Worm (Caenorhabditis elegans) whole organism, mixed stage, embryonic: ENCODE results near the gene elo-8.

Experiments used
- M03D4.4 ChIP-seq: sonication (generic microtip); optimal IDR thresholded peaks from 2 replicates; lab custom pipeline; 2017; ENCODE audit warnings: mild to moderate bottlenecking, missing genetic modification characterization, missing compliant biosample characterization
- bed-3 ChIP-seq: fragments of 200-800 bp; sonication (Bioruptor generic); optimal IDR thresholded peaks from 3 replicates; lab custom pipeline; 2018; ENCODE audit warnings: mild to moderate bottlenecking, missing genetic modification characterization, moderate library complexity, missing compliant biosample characterization
- blmp-1 ChIP-seq: fragments of 150-350 bp; optimal IDR thresholded peaks from 2 replicates; lab custom pipeline; 2014; ENCODE audit warnings: missing biosample characterization, missing genetic modification characterization
- ceh-39 ChIP-seq: fragments of 150-350 bp; optimal IDR thresholded peaks from 2 replicates; lab custom pipeline; 2014; ENCODE audit warnings: missing biosample characterization, missing genetic modification characterization
- ceh-43 ChIP-seq: fragments of 200-800 bp; sonication (Bioruptor generic); optimal IDR thresholded peaks from 2 replicates; lab custom pipeline; 2018; ENCODE audit warnings: mild to moderate bottlenecking, missing genetic modification characterization, moderate library complexity, missing compliant biosample characterization
- ceh-83 ChIP-seq: fragments of 200-800 bp; sonication (Bioruptor generic); optimal IDR thresholded peaks from 2 replicates; lab custom pipeline; 2018; ENCODE audit warnings: mild to moderate bottlenecking, missing genetic modification characterization, missing compliant biosample characterization
- ces-1 ChIP-seq: fragments of 150-350 bp; optimal IDR thresholded peaks from 2 replicates; lab custom pipeline; 2014; ENCODE audit warnings: missing biosample characterization, missing genetic modification reagents, missing genetic modification characterization
- drap-1 ChIP-seq: fragments of 200-800 bp; sonication (Bioruptor generic); optimal IDR thresholded peaks from 3 replicates; lab custom pipeline; 2018; ENCODE audit warnings: mild to moderate bottlenecking, missing genetic modification characterization, missing compliant biosample characterization
- elt-1 ChIP-seq: sonication (generic microtip); optimal IDR thresholded peaks from 2 replicates; lab custom pipeline; 2017; ENCODE audit warnings: missing genetic modification characterization, mild to moderate bottlenecking, missing compliant biosample characterization, antibody characterized with exemption, moderate library complexity, borderline replicate concordance; ENCODE audit not compliant: insufficient read depth
- elt-3 ChIP-seq: fragments of 150-350 bp; optimal IDR thresholded peaks from 2 replicates; lab custom pipeline; 2014; ENCODE audit warnings: missing biosample characterization, missing genetic modification characterization
- flh-1 ChIP-seq: fragments of 200-800 bp; sonication (Bioruptor generic); optimal IDR thresholded peaks from 2 replicates; lab custom pipeline; 2018; ENCODE audit warnings: mild to moderate bottlenecking, missing genetic modification characterization, moderate library complexity, missing compliant biosample characterization
- ham-2 ChIP-seq: fragments of 200-800 bp; sonication (Bioruptor generic); optimal IDR thresholded peaks from 2 replicates; lab custom pipeline; 2018; ENCODE audit warnings: mild to moderate bottlenecking, missing genetic modification characterization, missing compliant biosample characterization
- hlh-1 ChIP-seq: fragments of 150-350 bp; optimal IDR thresholded peaks from 2 replicates; lab custom pipeline; 2014; ENCODE audit warnings: missing biosample characterization, missing genetic modification reagents, missing genetic modification characterization
- lin-13 ChIP-seq: fragments of 150-350 bp; optimal IDR thresholded peaks from 2 replicates; lab custom pipeline; 2014; ENCODE audit warnings: missing biosample characterization, missing genetic modification characterization
- lin-32 ChIP-seq: fragments of 200-800 bp; sonication (Bioruptor generic); optimal IDR thresholded peaks from 2 replicates; lab custom pipeline; 2018; ENCODE audit warnings: mild to moderate bottlenecking, missing genetic modification characterization, missing compliant biosample characterization
- lsy-2 ChIP-seq: fragments of 150-350 bp; optimal IDR thresholded peaks from 2 replicates; lab custom pipeline; 2014; ENCODE audit warnings: missing biosample characterization, missing genetic modification characterization
- mab-5 ChIP-seq: fragments of 150-350 bp; optimal IDR thresholded peaks from 2 replicates; lab custom pipeline; 2014; ENCODE audit warnings: missing biosample characterization, missing genetic modification characterization
- mep-1 ChIP-seq: fragments of 150-350 bp; optimal IDR thresholded peaks from 2 replicates; lab custom pipeline; 2017; ENCODE audit warnings: missing biosample characterization, missing genetic modification reagents, missing genetic modification characterization, inconsistent platforms
- mls-2 ChIP-seq: sonication (generic microtip); optimal IDR thresholded peaks from 2 replicates; lab custom pipeline; 2016; ENCODE audit warnings: mild to moderate bottlenecking, missing genetic modification characterization, moderate library complexity, missing compliant biosample characterization
- nhr-12 ChIP-seq: fragments of 150-350 bp; optimal IDR thresholded peaks from 2 replicates; lab custom pipeline; 2014; ENCODE audit warnings: missing biosample characterization, missing genetic modification characterization
- nhr-2 ChIP-seq: fragments of 150-350 bp; optimal IDR thresholded peaks from 2 replicates; lab custom pipeline; 2014; ENCODE audit warnings: missing biosample characterization, missing genetic modification characterization
- nhr-237 ChIP-seq: fragments of 150-350 bp; optimal IDR thresholded peaks from 2 replicates; lab custom pipeline; 2014; ENCODE audit warnings: missing biosample characterization, missing genetic modification characterization
- nhr-28 ChIP-seq: fragments of 150-350 bp; optimal IDR thresholded peaks from 2 replicates; lab custom pipeline; 2014; ENCODE audit warnings: missing biosample characterization, missing genetic modification characterization
- pha-4 ChIP-seq: fragments of 150-350 bp; optimal IDR thresholded peaks from 2 replicates; lab custom pipeline; 2018; ENCODE audit warnings: missing biosample characterization, missing genetic modification reagents, missing genetic modification characterization
- sem-2 ChIP-seq: fragments of 200-800 bp; sonication (Bioruptor generic); optimal IDR thresholded peaks from 2 replicates; lab custom pipeline; 2018; ENCODE audit warnings: mild to moderate bottlenecking, missing genetic modification characterization, missing compliant biosample characterization
- snpc-4 ChIP-seq: fragments of 150-350 bp; optimal IDR thresholded peaks from 2 replicates; lab custom pipeline; 2014; ENCODE audit warnings: missing biosample characterization, missing genetic modification characterization
- tbx-8 ChIP-seq: fragments of 200-800 bp; sonication (Bioruptor generic); optimal IDR thresholded peaks from 2 replicates; lab custom pipeline; 2018; ENCODE audit warnings: mild to moderate bottlenecking, missing genetic modification characterization, moderate library complexity, missing compliant biosample characterization
- unc-120 ChIP-seq: sonication (generic microtip); optimal IDR thresholded peaks from 2 replicates; lab custom pipeline; 2017; ENCODE audit warnings: missing genetic modification characterization, missing compliant biosample characterization; ENCODE audit not compliant: poor library complexity, severe bottlenecking
- unc-39 ChIP-seq: fragments of 150-350 bp; optimal IDR thresholded peaks from 2 replicates; lab custom pipeline; 2014; ENCODE audit warnings: missing biosample characterization, missing genetic modification characterization
- unc-62 ChIP-seq: fragments of 150-350 bp; optimal IDR thresholded peaks from 2 replicates; lab custom pipeline; 2014; ENCODE audit warnings: missing biosample characterization, missing genetic modification reagents, missing genetic modification characterization
- zip-8 ChIP-seq: fragments of 150-350 bp; optimal IDR thresholded peaks from 2 replicates; lab custom pipeline; 2014; ENCODE audit warnings: missing biosample characterization, missing genetic modification characterization
- ztf-11 ChIP-seq: fragments of 150-350 bp; optimal IDR thresholded peaks from 2 replicates; lab custom pipeline; 2014; ENCODE audit warnings: missing biosample characterization, missing genetic modification characterization

The elo-8 gene

ce11 chrIII:11231969-11232368 lies at the start of gene elo-8:
elo-8 (minus strand) TSS chrIII:11232069.
- TF ChIP-seq elt-3 (tag; lab: Kevin White, UChicago) (no peak), mls-2 (tag; lab: Kevin White, UChicago) (no peak), lin-13 (tag; lab: Kevin White, UChicago) (no peak), hlh-1 (no peak), bed-3 (no peak), flh-1 (GFP tag; lab: Kevin White, UChicago) (no peak), lin-32 (GFP tag; lab: Kevin White, UChicago) (no peak), nhr-2 (no peak), nhr-12 (no peak), sem-2 (no peak), nhr-237 (tag; lab: Kevin White, UChicago) (no peak), ham-2 (GFP tag; lab: Kevin White, UChicago) (no peak), ceh-43 (GFP tag; lab: Kevin White, UChicago) (no peak), elt-1 (tag; lab: Kevin White, UChicago) (no peak), nhr-28 (tag; lab: Kevin White, UChicago) (no peak), drap-1 (GFP tag; lab: Kevin White, UChicago) (no peak), snpc-4 (tag; lab: Kevin White, UChicago) (no peak), ces-1 (GFP tag; lab: Kevin White, UChicago) (no peak)

DNA sequence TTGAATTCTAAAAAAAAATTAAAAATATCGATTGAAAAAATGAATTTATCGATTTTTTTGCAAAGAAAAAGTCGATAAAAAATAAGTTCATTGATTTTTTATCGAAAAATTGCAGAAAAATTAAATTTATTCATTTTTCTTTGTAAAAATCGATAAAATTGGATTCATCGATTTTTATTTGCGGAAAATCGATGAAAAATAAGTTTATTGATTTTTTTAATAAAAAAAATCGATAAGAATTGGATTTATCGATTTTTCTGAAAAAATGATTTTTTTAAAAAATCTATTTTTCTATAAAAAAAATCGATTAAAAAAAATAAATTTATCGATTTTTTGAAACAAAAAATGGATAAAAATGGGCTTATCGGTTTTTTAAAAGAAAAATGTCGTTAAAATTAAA lies 48.1 kb upstream of the elo-8 start:
- TF ChIP-seq pha-4 (no peak), ces-1 (GFP tag; lab: Kevin White, UChicago) (peak; percentile 36), tbx-8 (no peak)

- TF ChIP-seq unc-39 (no peak), ceh-39 (tag; lab: Kevin White, UChicago) (no peak), lin-32 (GFP tag; lab: Kevin White, UChicago) (no peak), bed-3 (no peak), lin-13 (tag; lab: Kevin White, UChicago) (no peak), drap-1 (GFP tag; lab: Kevin White, UChicago) (no peak), ceh-43 (GFP tag; lab: Kevin White, UChicago) (no peak), unc-62 (GFP tag; lab: Kevin White, UChicago) (no peak), ham-2 (GFP tag; lab: Kevin White, UChicago) (no peak), mab-5 (tag; lab: Kevin White, UChicago) (no peak), nhr-2 (no peak), ces-1 (GFP tag; lab: Kevin White, UChicago) (no peak), unc-120 (tag; lab: Kevin White, UChicago) (no peak), hlh-1 (no peak), blmp-1 (tag; lab: Kevin White, UChicago) (no peak), nhr-12 (no peak), ceh-83 (GFP tag; lab: Kevin White, UChicago) (no peak), mep-1 (tag; lab: Kevin White, UChicago) (no peak), flh-1 (GFP tag; lab: Kevin White, UChicago) (no peak), tbx-8 (no peak)
These were observed 46.9 kb upstream of the elo-8 start, which contains the start of gene Y47D3A.21 for ce11 chrIII:11278817-11279216. Y47D3A.21 (minus strand) TSS chrIII:11278917.

ce11 chrIII:11274590-11275116 lies 42.8 kb upstream of the elo-8 start, which contains the start of gene Y47D3A.20:
Y47D3A.20 (plus strand) TSS chrIII:11275066.
- peak; percentile 41 for TF ChIP-seq ces-1 (GFP tag; lab: Kevin White, UChicago)
- no peak for TF ChIP-seq pha-4
- no peak for TF ChIP-seq mab-5 (tag; lab: Kevin White, UChicago)
- TF ChIP-seq bed-3, result no peak

DNA sequence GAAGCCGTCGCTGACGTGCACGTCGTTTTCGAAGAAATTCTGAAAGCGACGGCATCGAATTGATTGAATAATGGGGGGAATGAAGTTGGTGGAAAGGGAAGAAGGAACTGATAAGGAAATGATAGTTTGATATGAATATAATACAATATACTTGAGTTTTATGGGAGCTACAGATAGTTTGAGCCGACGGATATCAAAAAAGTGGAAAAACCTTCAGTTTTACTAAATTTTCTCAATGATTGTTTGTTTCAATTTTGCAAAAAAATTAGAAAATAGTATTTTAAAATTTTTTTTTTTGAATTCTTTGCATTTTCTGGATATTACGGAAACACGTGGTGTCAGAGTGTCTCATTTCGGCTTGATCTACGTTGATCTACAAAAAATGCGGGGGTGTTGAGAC lies 38.9 kb upstream of the elo-8 start, which contains the start of gene obr-1:
Gene obr-1, minus strand, starts transcription at position 101 of the 400 bp plus-strand sequence.
- TF ChIP-seq pha-4, result no peak
- no peak for TF ChIP-seq drap-1 (GFP tag; lab: Kevin White, UChicago)
- TF ChIP-seq flh-1 (GFP tag; lab: Kevin White, UChicago), result no peak
- no peak for TF ChIP-seq nhr-237 (tag; lab: Kevin White, UChicago)
- no peak for TF ChIP-seq ham-2 (GFP tag; lab: Kevin White, UChicago)
- TF ChIP-seq zip-8, result no peak
- TF ChIP-seq ces-1 (GFP tag; lab: Kevin White, UChicago), result no peak
- TF ChIP-seq hlh-1, result no peak
- TF ChIP-seq mab-5 (tag; lab: Kevin White, UChicago), result no peak
- TF ChIP-seq lin-32 (GFP tag; lab: Kevin White, UChicago), result no peak
- TF ChIP-seq tbx-8, result no peak
- TF ChIP-seq sem-2, result no peak
- TF ChIP-seq elt-3 (tag; lab: Kevin White, UChicago), result no peak
- no peak for TF ChIP-seq ztf-11 (tag; lab: Kevin White, UChicago)
- no peak for TF ChIP-seq M03D4.4 (tag; lab: Kevin White, UChicago)
- TF ChIP-seq unc-39, result no peak
- TF ChIP-seq lsy-2, result no peak
- no peak for TF ChIP-seq nhr-2
- TF ChIP-seq bed-3, result no peak
- no peak for TF ChIP-seq ceh-43 (GFP tag; lab: Kevin White, UChicago)
